Worm (Caenorhabditis elegans): ENCODE measurements around the gene hpo-29.

hpo-29 gene

ce11 chrIII:190686-191085, 45.0 kb upstream of the hpo-29 start, which contains the start of gene cox-17:
cox-17 (plus strand) TSS chrIII:190986.
- TF ChIP-seq ZK546.5 (tag; optimal IDR thresholded peaks at IDR 0.05) (no peak), ceh-16 (tag; optimal IDR thresholded peaks at IDR 0.05) (no peak), zag-1 (tag; optimal IDR thresholded peaks at IDR 0.05) (no peak), nhr-10 (tag; optimal IDR thresholded peaks at IDR 0.05) (no peak), nhr-6 (tag; optimal IDR thresholded peaks at IDR 0.05) (no peak), dmd-4 (tag; optimal IDR thresholded peaks at IDR 0.05) (no peak), mab-5 (tag; optimal IDR thresholded peaks at IDR 0.05) (no peak), mdl-1 (tag; optimal IDR thresholded peaks at IDR 0.05) (no peak), skn-1 (tag; optimal IDR thresholded peaks at IDR 0.05) (no peak), lin-39 (tag; optimal IDR thresholded peaks at IDR 0.05) (no peak), ama-1 (optimal IDR thresholded peaks at IDR 0.05) (no peak), mbf-1 (tag; optimal IDR thresholded peaks at IDR 0.05) (no peak), nhr-129 (tag; optimal IDR thresholded peaks at IDR 0.05) (no peak), blmp-1 (tag; optimal IDR thresholded peaks at IDR 0.05; ENCODE audit: insufficient read depth) (no peak), aly-2 (tag; optimal IDR thresholded peaks at IDR 0.05) (no peak), crh-2 (tag; optimal IDR thresholded peaks at IDR 0.05) (no peak), ztf-1 (GFP tag; conservative IDR thresholded peaks at IDR 0.05) (no peak), F13H6.1 (tag; optimal IDR thresholded peaks at IDR 0.05) (no peak), R02D3.7 (tag; optimal IDR thresholded peaks at IDR 0.05) (no peak)

- TF ChIP-seq snpc-4 (tag; optimal IDR thresholded peaks at IDR 0.05), result no peak
- no peak for TF ChIP-seq fos-1 (tag; optimal IDR thresholded peaks at IDR 0.05)
- TF ChIP-seq ama-1 (optimal IDR thresholded peaks at IDR 0.05), result no peak
- no peak for TF ChIP-seq sma-9 (GFP tag; optimal IDR thresholded peaks at IDR 0.05)
- no peak for TF ChIP-seq sma-9 (tag; optimal IDR thresholded peaks at IDR 0.05)
- TF ChIP-seq mdl-1 (tag; optimal IDR thresholded peaks at IDR 0.05), result no peak
- TF ChIP-seq nhr-23 (tag; optimal IDR thresholded peaks at IDR 0.05), result no peak
- TF ChIP-seq lin-39 (tag; optimal IDR thresholded peaks at IDR 0.05), result no peak
Measured at ce11 chrIII:191803-192202, 43.8 kb upstream of the hpo-29 start, which contains the start of gene sec-20. sec-20 (plus strand) TSS chrIII:192103.

- TF ChIP-seq ceh-16 (tag; optimal IDR thresholded peaks at IDR 0.05), result no peak
- no peak for TF ChIP-seq elt-1 (tag; optimal IDR thresholded peaks at IDR 0.05)
- TF ChIP-seq nhr-11 (tag; optimal IDR thresholded peaks at IDR 0.05), result no peak
Measured at ce11 chrIII:194160-194559, 41.5 kb upstream of the hpo-29 start, which contains the start of gene F40G9.17. F40G9.17 (plus strand) TSS chrIII:194460.

- TF ChIP-seq unc-55 (GFP tag; optimal IDR thresholded peaks at IDR 0.05) (no peak), nhr-10 (tag; optimal IDR thresholded peaks at IDR 0.05) (no peak), unc-39 (tag; optimal IDR thresholded peaks at IDR 0.05) (no peak), mdl-1 (tag; optimal IDR thresholded peaks at IDR 0.05) (no peak)
Measured at ce11 chrIII:203953-204352, 31.7 kb upstream of the hpo-29 start.

- TF ChIP-seq nhr-11 (tag; optimal IDR thresholded peaks at IDR 0.05) (no peak), unc-55 (GFP tag; optimal IDR thresholded peaks at IDR 0.05) (peak; percentile 9)
Measured at ce11 chrIII:207023-207422, 28.6 kb upstream of the hpo-29 start, which contains the start of gene W10C4.1. W10C4.1 (minus strand) TSS chrIII:207123.

- TF ChIP-seq nhr-77 (tag; optimal IDR thresholded peaks at IDR 0.05) (no peak), ceh-82 (tag; optimal IDR thresholded peaks at IDR 0.05) (no peak), sem-4 (tag; optimal IDR thresholded peaks at IDR 0.05) (no peak), nhr-21 (tag; optimal IDR thresholded peaks at IDR 0.05) (no peak), dmd-4 (tag; optimal IDR thresholded peaks at IDR 0.05) (no peak), nhr-6 (tag; optimal IDR thresholded peaks at IDR 0.05) (no peak), nhr-25 (tag; optimal IDR thresholded peaks at IDR 0.05) (no peak), mbf-1 (tag; optimal IDR thresholded peaks at IDR 0.05) (no peak), lin-11 (tag; optimal IDR thresholded peaks at IDR 0.05) (no peak), sma-3 (GFP tag; optimal IDR thresholded peaks at IDR 0.05) (no peak), F13H6.1 (tag; optimal IDR thresholded peaks at IDR 0.05) (no peak), lin-39 (tag; optimal IDR thresholded peaks at IDR 0.05) (no peak), Y55F3AM.14 (GFP tag; optimal IDR thresholded peaks at IDR 0.05) (no peak), mdl-1 (tag; optimal IDR thresholded peaks at IDR 0.05) (no peak), ztf-11 (tag; optimal IDR thresholded peaks at IDR 0.05) (no peak), snpc-4 (tag; optimal IDR thresholded peaks at IDR 0.05) (no peak), lsy-2 (tag; optimal IDR thresholded peaks at IDR 0.05) (no peak)
Measured at ce11 chrIII:208793-209694, 26.6 kb upstream of the hpo-29 start.
